1 fruit fly cellular context compared by ENCODE assay signal in the genomic region with DNA sequence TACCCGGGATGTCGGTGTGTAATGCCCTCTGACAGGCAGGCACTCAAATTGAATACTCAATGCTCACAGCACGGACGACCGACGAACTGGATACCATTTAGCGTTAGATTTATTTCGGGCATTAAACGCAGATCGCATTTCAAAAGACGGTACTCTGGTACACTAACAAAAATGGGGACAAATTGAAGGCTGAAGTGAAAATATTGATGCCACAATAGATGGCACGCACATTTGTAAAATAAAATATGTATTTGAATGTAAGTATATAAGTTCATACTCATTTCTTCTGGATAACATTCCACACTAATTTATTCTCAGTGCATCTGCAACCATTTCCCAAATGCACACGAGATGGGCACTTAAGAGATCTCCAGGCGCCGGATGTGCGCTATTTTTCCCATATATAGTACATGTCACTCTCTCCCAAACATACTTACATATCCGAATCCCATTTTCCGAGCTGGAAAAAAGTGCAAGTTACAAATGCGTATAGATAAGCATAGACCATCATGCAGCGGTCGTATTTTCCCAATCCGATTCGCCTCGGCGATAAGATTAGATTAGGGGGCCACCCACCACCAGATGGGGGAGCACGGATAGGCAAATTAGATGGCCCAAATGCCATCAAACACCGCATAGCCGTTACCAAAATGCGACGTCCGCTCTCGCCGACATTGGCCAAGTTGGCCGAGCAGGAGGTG.
TF ChIP-seq lines count a peak whose summit lies in the region.

CG10301 (plus strand) TSS at position 651 of the 701 bp plus-strand sequence.

TF ChIP-seq in whole organism, embryonic, 481 proteins besides CTCF, POLR2A, EP300 and RAD21 (continued from another document and continues in another):
- TF ChIP-seq bowl (GFP tag; IDR thresholded peaks at IDR 0.05; lab: Robert Waterston, UW) (no peak), H15 (GFP tag; IDR thresholded peaks at IDR 0.05; lab: Robert Waterston, UW) (peak; percentile 52; the same call in 1 of the 3 replicates), aop (GFP tag; IDR thresholded peaks at IDR 0.05; lab: Robert Waterston, UW) (0 out of 2 replicates have a peak, but pooled peaks have one; percentile 38), gsb-n (tag; optimal IDR thresholded peaks at IDR 0.05; lab: Kevin White, UChicago) (peak; percentile 48), Kr (GFP tag; optimal IDR thresholded peaks at IDR 0.05; lab: Kevin White, UChicago) (no peak), CG14965 (GFP tag; optimal IDR thresholded peaks at IDR 0.05; lab: Kevin White, UChicago; ENCODE audit: borderline replicate concordance) (no peak), CG30020 (tag; optimal IDR thresholded peaks at IDR 0.05; lab: Kevin White, UChicago) (no peak), lilli (GFP tag; optimal IDR thresholded peaks at IDR 0.05; lab: Kevin White, UChicago) (peak; percentile 39), CG8290 (GFP tag; optimal IDR thresholded peaks at IDR 0.05; lab: Kevin White, UChicago) (peak; percentile 24), CG8290 (tag; optimal IDR thresholded peaks at IDR 0.05; lab: Kevin White, UChicago) (no peak), TFAM (GFP tag; optimal IDR thresholded peaks at IDR 0.05; lab: Kevin White, UChicago) (no peak), lmd (GFP tag; IDR thresholded peaks at IDR 0.05; lab: Robert Waterston, UW) (peak; percentile 62), CG7556 (GFP tag; optimal IDR thresholded peaks at IDR 0.05; lab: Kevin White, UChicago) (peak; percentile 38), CG7928 (GFP tag; optimal IDR thresholded peaks at IDR 0.05; lab: Kevin White, UChicago) (no peak), CG11247 (GFP tag; IDR thresholded peaks at IDR 0.05; lab: Robert Waterston, UW) (no peak), CG1603 (tag; optimal IDR thresholded peaks at IDR 0.05; lab: Kevin White, UChicago) (peak; percentile 84), Meics (GFP tag; optimal IDR thresholded peaks at IDR 0.05; lab: Kevin White, UChicago) (no peak), Awh (GFP tag; IDR thresholded peaks at IDR 0.05; lab: Robert Waterston, UW) (peak; percentile 52), E2f2 (GFP tag; IDR thresholded peaks at IDR 0.05; lab: Robert Waterston, UW) (peak; percentile 34; the same call in 1 of the 2 replicates), CG8089 (GFP tag; optimal IDR thresholded peaks at IDR 0.05; lab: Kevin White, UChicago) (peak; percentile 41), CG3163 (GFP tag; optimal IDR thresholded peaks at IDR 0.05; lab: Kevin White, UChicago) (no peak), CG3065 (GFP tag; optimal IDR thresholded peaks at IDR 0.05; lab: Kevin White, UChicago) (peak; percentile 43), hb (GFP tag; IDR thresholded peaks at IDR 0.05; lab: Robert Waterston, UW; ENCODE audit: partially characterized antibody) (no peak), CG1024 (GFP tag; IDR thresholded peaks at IDR 0.05; lab: Robert Waterston, UW) (peak; percentile 46; the same call in 1 of the 2 replicates), btn (GFP tag; optimal IDR thresholded peaks at IDR 0.05; lab: Kevin White, UChicago) (peak; percentile 36), CG6791 (GFP tag; IDR thresholded peaks at IDR 0.05; lab: Robert Waterston, UW; ENCODE audit: partially characterized antibody) (no peak), CG10543 (GFP tag; optimal IDR thresholded peaks at IDR 0.05; lab: Kevin White, UChicago) (no peak), cad (GFP tag; optimal IDR thresholded peaks at IDR 0.05; lab: Kevin White, UChicago) (no peak), CG6654 (GFP tag; optimal IDR thresholded peaks at IDR 0.05; lab: Kevin White, UChicago) (no peak), Doc3 (GFP tag; IDR thresholded peaks at IDR 0.05; lab: Robert Waterston, UW; ENCODE audit: partially characterized antibody) (no peak), CG14050 (GFP tag; IDR thresholded peaks at IDR 0.05; lab: Robert Waterston, UW) (no peak), danr (GFP tag; IDR thresholded peaks at IDR 0.05; lab: Robert Waterston, UW) (no peak), CG34422 (GFP tag; IDR thresholded peaks at IDR 0.05; lab: Robert Waterston, UW) (no peak), nau (GFP tag; optimal IDR thresholded peaks at IDR 0.05; lab: Kevin White, UChicago) (peak; percentile 79), rib (GFP tag; IDR thresholded peaks at IDR 0.05; lab: Robert Waterston, UW) (no peak), ems (GFP tag; optimal IDR thresholded peaks at IDR 0.05; lab: Kevin White, UChicago) (peak; percentile 24), ATbp (GFP tag; optimal IDR thresholded peaks at IDR 0.05; lab: Kevin White, UChicago) (peak; percentile 56), CG6175 (GFP tag; IDR thresholded peaks at IDR 0.05; lab: Robert Waterston, UW) (no peak), Camta (GFP tag; optimal IDR thresholded peaks at IDR 0.05; lab: Kevin White, UChicago) (peak; percentile 50), crol (GFP tag; IDR thresholded peaks at IDR 0.05; lab: Robert Waterston, UW) (no peak), tio (GFP tag; optimal IDR thresholded peaks at IDR 0.05; lab: Kevin White, UChicago) (peak; percentile 52), CG8388 (GFP tag; optimal IDR thresholded peaks at IDR 0.05; lab: Kevin White, UChicago) (peak; percentile 65), CG4730 (GFP tag; IDR thresholded peaks at IDR 0.05; lab: Robert Waterston, UW) (no peak), Deaf1 (tag; optimal IDR thresholded peaks at IDR 0.05; lab: Kevin White, UChicago) (no peak), CG8478 (optimal IDR thresholded peaks at IDR 0.05; lab: Kevin White, UChicago) (no peak), crc (GFP tag; optimal IDR thresholded peaks at IDR 0.05; lab: Kevin White, UChicago) (no peak), Trl (optimal IDR thresholded peaks at IDR 0.05; lab: Kevin White, UChicago) (no peak), Trl (GFP tag; optimal IDR thresholded peaks at IDR 0.05; lab: Kevin White, UChicago) (peak; percentile 12), mam (GFP tag; optimal IDR thresholded peaks at IDR 0.05; lab: Kevin White, UChicago) (peak; percentile 13), ftz-f1 (GFP tag; optimal IDR thresholded peaks at IDR 0.05; lab: Kevin White, UChicago) (no peak), nmo (GFP tag; optimal IDR thresholded peaks at IDR 0.05; lab: Kevin White, UChicago) (peak; percentile 76), CG12236 (GFP tag; optimal IDR thresholded peaks at IDR 0.05; lab: Kevin White, UChicago) (peak; percentile 7), MESR4 (GFP tag; optimal IDR thresholded peaks at IDR 0.05; lab: Kevin White, UChicago) (no peak), repo (GFP tag; optimal IDR thresholded peaks at IDR 0.05; lab: Kevin White, UChicago) (no peak), CG1647 (GFP tag; optimal IDR thresholded peaks at IDR 0.05; lab: Kevin White, UChicago) (peak; percentile 25), Stat92E (GFP tag; optimal IDR thresholded peaks at IDR 0.05; lab: Kevin White, UChicago) (no peak), Nf-YA (GFP tag; IDR thresholded peaks at IDR 0.05; lab: Robert Waterston, UW) (no peak), D (optimal IDR thresholded peaks at IDR 0.05; lab: Kevin White, UChicago) (no peak), D (GFP tag; optimal IDR thresholded peaks at IDR 0.05; lab: Kevin White, UChicago) (peak; percentile 61), CG2889 (GFP tag; IDR thresholded peaks at IDR 0.05; lab: Robert Waterston, UW) (no peak), Antp (GFP tag; optimal IDR thresholded peaks at IDR 0.05; lab: Kevin White, UChicago) (no peak), CG15479 (GFP tag; optimal IDR thresholded peaks at IDR 0.05; lab: Kevin White, UChicago) (no peak), nerfin-1 (tag; optimal IDR thresholded peaks at IDR 0.05; lab: Kevin White, UChicago) (peak; percentile 45), cwo (GFP tag; optimal IDR thresholded peaks at IDR 0.05; lab: Kevin White, UChicago) (no peak), her (GFP tag; optimal IDR thresholded peaks at IDR 0.05; lab: Kevin White, UChicago) (no peak), Hand (GFP tag; optimal IDR thresholded peaks at IDR 0.05; lab: Kevin White, UChicago) (no peak), Usf (GFP tag; optimal IDR thresholded peaks at IDR 0.05; lab: Kevin White, UChicago) (peak; percentile 44), CG2129 (GFP tag; IDR thresholded peaks at IDR 0.05; lab: Robert Waterston, UW; ENCODE audit: partially characterized antibody) (no peak), Fer1 (GFP tag; optimal IDR thresholded peaks at IDR 0.05; lab: Kevin White, UChicago) (no peak), CG15601 (tag; optimal IDR thresholded peaks at IDR 0.05; lab: Kevin White, UChicago) (peak; percentile 67), CG12299 (tag; optimal IDR thresholded peaks at IDR 0.05; lab: Kevin White, UChicago) (no peak), ara (GFP tag; IDR thresholded peaks at IDR 0.05; lab: Robert Waterston, UW) (peak; percentile 84), Blimp-1 (GFP tag; optimal IDR thresholded peaks at IDR 0.05; lab: Kevin White, UChicago) (peak; percentile 67), Dll (GFP tag; IDR thresholded peaks at IDR 0.05; lab: Robert Waterston, UW; ENCODE audit: partially characterized antibody) (no peak), Adf1 (GFP tag; IDR thresholded peaks at IDR 0.05; lab: Robert Waterston, UW) (no peak), ewg (GFP tag; optimal IDR thresholded peaks at IDR 0.05; lab: Kevin White, UChicago) (peak; percentile 56), CG12744 (GFP tag; optimal IDR thresholded peaks at IDR 0.05; lab: Kevin White, UChicago) (no peak), Taf1 (GFP tag; IDR thresholded peaks at IDR 0.05; lab: Robert Waterston, UW) (no peak), slou (GFP tag; optimal IDR thresholded peaks at IDR 0.05; lab: Kevin White, UChicago) (no peak), ap (GFP tag; IDR thresholded peaks at IDR 0.05; lab: Robert Waterston, UW) (0 out of 2 replicates have a peak, but pooled peaks have one; percentile 39), CG13123 (GFP tag; optimal IDR thresholded peaks at IDR 0.05; lab: Kevin White, UChicago) (no peak), Ets65A (GFP tag; lab: Kevin White, UChicago) (peak; percentile 90), NfI (GFP tag; optimal IDR thresholded peaks at IDR 0.05; lab: Kevin White, UChicago) (peak; percentile 13), trh (GFP tag; optimal IDR thresholded peaks at IDR 0.05; lab: Kevin White, UChicago) (no peak), CG15696 (tag; optimal IDR thresholded peaks at IDR 0.05; lab: Kevin White, UChicago) (peak; percentile 89), Pdp1 (GFP tag; optimal IDR thresholded peaks at IDR 0.05; lab: Kevin White, UChicago) (peak; percentile 21 to 34), CG6272 (GFP tag; IDR thresholded peaks at IDR 0.05; lab: Robert Waterston, UW) (0 out of 2 replicates have a peak, but pooled peaks have one; percentile 7), gcm (GFP tag; optimal IDR thresholded peaks at IDR 0.05; lab: Kevin White, UChicago) (no peak), C15 (GFP tag; IDR thresholded peaks at IDR 0.05; lab: Robert Waterston, UW) (no peak), CG13775 (GFP tag; optimal IDR thresholded peaks at IDR 0.05; lab: Kevin White, UChicago) (peak; percentile 62), Ada2b (GFP tag; IDR thresholded peaks at IDR 0.05; lab: Robert Waterston, UW) (peak; percentile 23; the same call in 1 of the 2 replicates), trem (tag; optimal IDR thresholded peaks at IDR 0.05; lab: Kevin White, UChicago) (peak; percentile 49), HmgZ (tag; optimal IDR thresholded peaks at IDR 0.05; lab: Kevin White, UChicago) (no peak), CG9876 (GFP tag; optimal IDR thresholded peaks at IDR 0.05; lab: Kevin White, UChicago) (no peak), bcd (GFP tag; optimal IDR thresholded peaks at IDR 0.05; lab: Kevin White, UChicago) (peak; percentile 49), CG4617 (GFP tag; optimal IDR thresholded peaks at IDR 0.05; lab: Kevin White, UChicago; ENCODE audit: borderline replicate concordance) (peak; percentile 16), HmgD (GFP tag; optimal IDR thresholded peaks at IDR 0.05; lab: Kevin White, UChicago) (no peak), CG33213 (GFP tag; optimal IDR thresholded peaks at IDR 0.05; lab: Kevin White, UChicago) (peak; percentile 19), insv (GFP tag; optimal IDR thresholded peaks at IDR 0.05; lab: Kevin White, UChicago) (no peak), CG43689 (GFP tag; IDR thresholded peaks at IDR 0.05; lab: Robert Waterston, UW) (no peak), ab (GFP tag; optimal IDR thresholded peaks at IDR 0.05; lab: Kevin White, UChicago) (no peak), CG5953 (GFP tag; IDR thresholded peaks at IDR 0.05; lab: Robert Waterston, UW) (peak; percentile 53; the same call in 1 of the 2 replicates), Poxn (GFP tag; IDR thresholded peaks at IDR 0.05; lab: Robert Waterston, UW) (no peak), GATAe (GFP tag; conservative IDR thresholded peaks at IDR 0.05; lab: Robert Waterston, UW) (0 out of 2 replicates have a peak, but pooled peaks have one; percentile 19), prd (optimal IDR thresholded peaks at IDR 0.05; lab: Kevin White, UChicago) (no peak), prd (GFP tag; IDR thresholded peaks at IDR 0.05; lab: Robert Waterston, UW) (peak; percentile 86), CG10366 (GFP tag; IDR thresholded peaks at IDR 0.05; lab: Robert Waterston, UW) (peak; percentile 53), CG17829 (tag; optimal IDR thresholded peaks at IDR 0.05; lab: Kevin White, UChicago) (peak; percentile 74), Doc2 (GFP tag; IDR thresholded peaks at IDR 0.05; lab: Robert Waterston, UW) (no peak), Opbp (GFP tag; IDR thresholded peaks at IDR 0.05; lab: Robert Waterston, UW; ENCODE audit: partially characterized antibody) (no peak), CG11504 (tag; optimal IDR thresholded peaks at IDR 0.05; lab: Kevin White, UChicago) (peak; percentile 67), CG1832 (GFP tag; optimal IDR thresholded peaks at IDR 0.05; lab: Kevin White, UChicago) (no peak), Sin3A (optimal IDR thresholded peaks at IDR 0.05; lab: Kevin White, UChicago) (no peak), CG7745 (tag; optimal IDR thresholded peaks at IDR 0.05; lab: Kevin White, UChicago) (no peak), sisA (GFP tag; IDR thresholded peaks at IDR 0.05; lab: Robert Waterston, UW) (peak; percentile 69), ERR (GFP tag; optimal IDR thresholded peaks at IDR 0.05; lab: Kevin White, UChicago) (no peak), CG12104 (GFP tag; optimal IDR thresholded peaks at IDR 0.05; lab: Kevin White, UChicago) (no peak), knrl (GFP tag; IDR thresholded peaks at IDR 0.05; lab: Robert Waterston, UW; ENCODE audit: partially characterized antibody) (no peak), scrt (GFP tag; optimal IDR thresholded peaks at IDR 0.05; lab: Kevin White, UChicago) (no peak), Oli (tag; optimal IDR thresholded peaks at IDR 0.05; lab: Kevin White, UChicago) (peak; percentile 65), B-H2 (GFP tag; optimal IDR thresholded peaks at IDR 0.05; lab: Kevin White, UChicago) (no peak), tup (GFP tag; optimal IDR thresholded peaks at IDR 0.05; lab: Kevin White, UChicago) (no peak), CG12391 (tag; optimal IDR thresholded peaks at IDR 0.05; lab: Kevin White, UChicago) (peak; percentile 72), fru (optimal IDR thresholded peaks at IDR 0.05; lab: Kevin White, UChicago) (no peak), CG15011 (GFP tag; optimal IDR thresholded peaks at IDR 0.05; lab: Kevin White, UChicago) (no peak)
